Worm (Caenorhabditis elegans) whole organism, L2 larva: ENCODE measurements around the gene F49H12.7.

Source experiments
- ama-1 ChIP-seq: fragments of 150-350 bp; optimal IDR thresholded peaks from 2 replicates; lab custom pipeline; 2018; ENCODE audit warnings: inconsistent platforms
- ceh-16 ChIP-seq: fragments of 150-350 bp; optimal IDR thresholded peaks from 2 replicates; lab custom pipeline; 2014; ENCODE audit warnings: missing biosample characterization, missing genetic modification characterization
- egl-27 ChIP-seq: sonication (generic microtip); optimal IDR thresholded peaks from 3 replicates; lab custom pipeline; 2017; ENCODE audit warnings: missing biosample characterization, missing genetic modification reagents, missing genetic modification characterization
- lin-13 ChIP-seq: fragments of 150-350 bp; optimal IDR thresholded peaks from 2 replicates; lab custom pipeline; 2014; ENCODE audit warnings: missing biosample characterization, missing genetic modification reagents, missing genetic modification characterization
- mab-5 ChIP-seq: fragments of 150-350 bp; optimal IDR thresholded peaks from 2 replicates; lab custom pipeline; 2014; ENCODE audit warnings: missing biosample characterization, missing genetic modification characterization
- nhr-11 ChIP-seq: fragments of 150-350 bp; optimal IDR thresholded peaks from 2 replicates; lab custom pipeline; 2014; ENCODE audit warnings: missing biosample characterization, missing genetic modification characterization
- nhr-129 ChIP-seq: fragments of 150-350 bp; optimal IDR thresholded peaks from 2 replicates; lab custom pipeline; 2014; ENCODE audit warnings: missing biosample characterization, missing genetic modification characterization
- nhr-237 ChIP-seq: fragments of 150-350 bp; optimal IDR thresholded peaks from 2 replicates; lab custom pipeline; 2014; ENCODE audit warnings: missing biosample characterization, missing genetic modification characterization
- skn-1 ChIP-seq: sonication (generic microtip); optimal IDR thresholded peaks from 2 replicates; lab custom pipeline; 2017; ENCODE audit warnings: missing biosample characterization, missing genetic modification characterization
- sma-3 ChIP-seq: sonication (generic microtip); optimal IDR thresholded peaks from 2 replicates; lab custom pipeline; 2016; ENCODE audit warnings: missing genetic modification reagents, missing genetic modification characterization, missing compliant biosample characterization
- unc-62 ChIP-seq: fragments of 150-350 bp; optimal IDR thresholded peaks from 2 replicates; lab custom pipeline; 2014; ENCODE audit warnings: missing biosample characterization, missing genetic modification reagents, missing genetic modification characterization

- no peak for TF ChIP-seq sma-3 (GFP tag; lab: Kevin White, UChicago)
- TF ChIP-seq nhr-129, result no peak
- no peak for TF ChIP-seq skn-1 (tag; lab: Kevin White, UChicago)
- no peak for TF ChIP-seq unc-62
- TF ChIP-seq egl-27 (tag; lab: Kevin White, UChicago), result no peak
- no peak for TF ChIP-seq ama-1 (lab: Kevin White, UChicago)
- TF ChIP-seq ceh-16 (tag; lab: Kevin White, UChicago), result no peak
- no peak for TF ChIP-seq mab-5 (tag; lab: Kevin White, UChicago)
- no peak for TF ChIP-seq nhr-237 (tag; lab: Kevin White, UChicago)
- TF ChIP-seq nhr-11 (tag; lab: Kevin White, UChicago), result no peak
- TF ChIP-seq lin-13, result no peak
Measured at ce11 chrX:2018848-2019247, 46.0 kb upstream of the F49H12.7 start, which contains the start of gene Y102A11A.3.
